Fruit fly (Drosophila melanogaster) whole organism, wandering third instar larva: ENCODE data around the gene RhoGAP16F.

Experiments used
- Hr78 ChIP-seq: fragments of >200 bp; optimal IDR thresholded peaks from 2 replicates; lab custom pipeline; 2017; ENCODE audit warnings: missing biosample characterization, missing genetic modification characterization
- OdsH ChIP-seq: fragments of 200-800 bp; sonication (Bioruptor generic); optimal IDR thresholded peaks from 2 replicates; lab custom pipeline; 2016; ENCODE audit warnings: missing biosample characterization, mild to moderate bottlenecking, missing genetic modification characterization
- dsf ChIP-seq: sonication (Bioruptor generic); optimal IDR thresholded peaks from 2 replicates; lab custom pipeline; 2016; ENCODE audit warnings: missing biosample characterization, missing genetic modification characterization, borderline replicate concordance
- h ChIP-seq: fragments of 200-800 bp; sonication (Bioruptor generic); optimal IDR thresholded peaks from 3 replicates; lab custom pipeline; 2016; ENCODE audit warnings: missing biosample characterization, mild to moderate bottlenecking, missing genetic modification characterization
- psq ChIP-seq: fragments of 200-800 bp; sonication (Bioruptor generic); optimal IDR thresholded peaks from 3 replicates; lab custom pipeline; 2017; ENCODE audit warnings: missing biosample characterization, mild to moderate bottlenecking, missing genetic modification characterization, moderate library complexity

DNA sequence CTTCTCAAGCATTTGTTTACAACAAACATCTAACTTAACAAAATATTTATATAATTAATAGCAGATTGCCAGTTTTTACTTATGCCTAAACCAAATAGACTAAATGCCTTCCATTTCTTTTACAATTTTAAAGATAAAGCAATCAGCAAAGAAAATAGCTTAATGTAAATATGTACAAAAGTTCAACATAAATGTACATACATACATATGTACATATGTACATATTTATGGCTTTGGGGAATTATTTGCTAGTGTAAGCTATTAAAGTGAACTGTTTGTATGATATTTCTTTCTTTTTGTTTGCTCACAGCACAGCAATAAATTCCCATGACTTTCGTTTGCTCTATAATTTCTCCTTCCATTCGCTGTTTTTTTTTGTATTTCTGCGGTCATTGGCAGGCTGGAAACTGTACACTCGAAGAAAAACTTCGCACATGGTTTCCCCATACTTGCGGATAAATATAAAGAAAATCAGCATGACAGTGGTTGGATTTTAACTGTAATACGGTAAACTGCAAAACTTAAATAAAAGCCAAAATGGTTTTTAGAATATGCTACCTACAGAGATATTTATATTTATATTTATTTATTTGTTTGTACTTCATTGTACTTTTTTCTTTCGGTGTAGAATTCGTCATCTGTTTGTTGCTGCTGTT lies 48.1 kb downstream of the RhoGAP16F start:
- TF ChIP-seq dsf (GFP tag; lab: Kevin White, UChicago) = no peak
- no peak for TF ChIP-seq OdsH (GFP tag; lab: Kevin White, UChicago)
- no peak for TF ChIP-seq psq
- TF ChIP-seq Hr78 (GFP tag; lab: Kevin White, UChicago) = no peak
- TF ChIP-seq h (GFP tag; lab: Kevin White, UChicago) = no peak
